Fruit fly (Drosophila melanogaster) S2 (cell line): ENCODE data around the gene sn.

Source experiments
- CG8478 ChIP-seq: fragments of >200 bp; optimal IDR thresholded peaks from 2 replicates; lab custom pipeline; 2018
- CTCF ChIP-seq, 2 experiments: fragments of >200 bp; optimal IDR thresholded peaks; 2 replicates each; lab custom pipeline; 2018

DNA sequence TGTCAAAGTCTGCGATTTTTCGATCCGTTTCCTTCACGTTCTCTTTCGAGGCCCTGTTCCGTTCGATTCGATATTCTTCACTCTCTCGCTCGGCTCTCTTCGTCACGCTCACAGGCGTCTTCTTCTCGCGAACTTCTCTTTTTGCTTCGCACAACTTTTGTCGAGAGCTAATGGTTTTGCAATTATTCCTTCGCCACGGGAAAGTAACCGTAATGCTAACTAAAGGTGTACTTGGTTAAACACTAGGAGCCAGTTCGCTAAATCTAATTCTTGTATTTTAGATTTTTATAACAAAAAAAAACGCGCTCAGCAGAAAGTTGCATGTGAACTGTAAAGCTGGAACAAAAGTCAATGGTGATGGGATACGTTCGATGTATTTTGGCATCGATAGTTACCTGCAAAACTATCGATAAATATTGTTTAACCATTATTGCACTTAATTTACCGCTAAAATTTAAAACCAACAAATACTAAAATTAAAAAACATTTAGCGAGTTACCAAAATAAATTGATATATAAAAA, 32.7 kb upstream of the sn start, which contains the start of gene mahe:
- TF ChIP-seq CTCF (optimal IDR thresholded peaks at IDR 0.05; lab: Kevin White, UChicago), result no peak
- TF ChIP-seq CG8478 (lab: Kevin White, UChicago), result no peak
